Fruit fly (Drosophila melanogaster): ENCODE data around the gene Cox11.

Cox11 gene

dm6 chr2L:5491220-5491619 is 35.5 kb upstream of the Cox11 start (continued):
- no peak for TF ChIP-seq sc (optimal IDR thresholded peaks at IDR 0.05)
- TF ChIP-seq sc (GFP tag; optimal IDR thresholded peaks at IDR 0.05), result no peak
- TF ChIP-seq CG11093 (GFP tag; IDR thresholded peaks at IDR 0.05), result no peak
- TF ChIP-seq corto (GFP tag; optimal IDR thresholded peaks at IDR 0.05), result no peak
- TF ChIP-seq Vsx1 (GFP tag; optimal IDR thresholded peaks at IDR 0.05), result no peak
- peak; percentile 57; the same call in 1 of the 2 replicates for TF ChIP-seq dan (GFP tag; IDR thresholded peaks at IDR 0.05)
- no peak for TF ChIP-seq cad (GFP tag; optimal IDR thresholded peaks at IDR 0.05)
- no peak for TF ChIP-seq CG1602 (GFP tag; optimal IDR thresholded peaks at IDR 0.05)
- TF ChIP-seq CG2129 (GFP tag; IDR thresholded peaks at IDR 0.05; ENCODE audit: partially characterized antibody), result no peak
- no peak for TF ChIP-seq D (optimal IDR thresholded peaks at IDR 0.05)
- peak; percentile 9 for TF ChIP-seq D (GFP tag; optimal IDR thresholded peaks at IDR 0.05)
- TF ChIP-seq CG6175 (GFP tag; IDR thresholded peaks at IDR 0.05), result no peak
- no peak for TF ChIP-seq HLH4C (GFP tag; IDR thresholded peaks at IDR 0.05; ENCODE audit: partially characterized antibody)
- 0 out of 3 replicates have a peak, but pooled peaks have one; percentile 34 for TF ChIP-seq otp (GFP tag; IDR thresholded peaks at IDR 0.05)
- TF ChIP-seq MBD-R2 (GFP tag; IDR thresholded peaks at IDR 0.05), result no peak
- TF ChIP-seq CG3163 (GFP tag; optimal IDR thresholded peaks at IDR 0.05), result no peak
- no peak for TF ChIP-seq Kr (GFP tag; optimal IDR thresholded peaks at IDR 0.05)
- no peak for TF ChIP-seq Max (GFP tag; optimal IDR thresholded peaks at IDR 0.05)
- no peak for TF ChIP-seq hth (optimal IDR thresholded peaks at IDR 0.05)
- no peak for TF ChIP-seq onecut (GFP tag; IDR thresholded peaks at IDR 0.05)
- TF ChIP-seq CG7357 (GFP tag; IDR thresholded peaks at IDR 0.05), result no peak
- TF ChIP-seq Camta (GFP tag; optimal IDR thresholded peaks at IDR 0.05), result no peak
- TF ChIP-seq row (GFP tag; IDR thresholded peaks at IDR 0.05), result peak; percentile 36; the same call in 2 of the 3 replicates
- TF ChIP-seq mirr (GFP tag; optimal IDR thresholded peaks at IDR 0.05), result no peak
- no peak for TF ChIP-seq CG10431 (GFP tag; optimal IDR thresholded peaks at IDR 0.05)
- TF ChIP-seq caup (GFP tag; optimal IDR thresholded peaks at IDR 0.05; ENCODE audit: severe bottlenecking), result no peak
- TF ChIP-seq chif (GFP tag; optimal IDR thresholded peaks at IDR 0.05), result peak in 1 of 2 experiments; percentile 47
- TF ChIP-seq Nf-YA (GFP tag; IDR thresholded peaks at IDR 0.05), result peak; percentile 25; the same call in 1 of the 2 replicates
- no peak for TF ChIP-seq ase (GFP tag; IDR thresholded peaks at IDR 0.05)
- no peak for TF ChIP-seq MTF-1 (GFP tag; optimal IDR thresholded peaks at IDR 0.05; ENCODE audit: borderline replicate concordance)
- TF ChIP-seq Gug (GFP tag; IDR thresholded peaks at IDR 0.05), result no peak
- no peak for TF ChIP-seq E2f2 (GFP tag; IDR thresholded peaks at IDR 0.05)
- no peak for TF ChIP-seq amos (GFP tag; IDR thresholded peaks at IDR 0.05; ENCODE audit: partially characterized antibody)
- no peak for TF ChIP-seq Mad (GFP tag; optimal IDR thresholded peaks at IDR 0.05)
- TF ChIP-seq CG6683 (GFP tag; optimal IDR thresholded peaks at IDR 0.05), result no peak
- TF ChIP-seq unc-4 (GFP tag; IDR thresholded peaks at IDR 0.05; ENCODE audit: partially characterized antibody), result no peak
- TF ChIP-seq CG12219 (GFP tag; optimal IDR thresholded peaks at IDR 0.05), result peak; percentile 4
- TF ChIP-seq HLH54F (GFP tag; optimal IDR thresholded peaks at IDR 0.05), result no peak
- no peak for TF ChIP-seq crc (GFP tag; optimal IDR thresholded peaks at IDR 0.05)
- no peak for TF ChIP-seq CG13296 (GFP tag; optimal IDR thresholded peaks at IDR 0.05)
- TF ChIP-seq ara (GFP tag; IDR thresholded peaks at IDR 0.05), result peak; percentile 41; the same call in 1 of the 2 replicates
- peak; percentile 15 for TF ChIP-seq CG10267 (tag; optimal IDR thresholded peaks at IDR 0.05)
- no peak for TF ChIP-seq gcm (GFP tag; optimal IDR thresholded peaks at IDR 0.05)
- no peak for TF ChIP-seq sens-2 (GFP tag; IDR thresholded peaks at IDR 0.05)
- no peak for TF ChIP-seq slou (GFP tag; optimal IDR thresholded peaks at IDR 0.05)
- no peak for TF ChIP-seq CG15514 (GFP tag; optimal IDR thresholded peaks at IDR 0.05)
- no peak for TF ChIP-seq pan (optimal IDR thresholded peaks at IDR 0.05)
- no peak for TF ChIP-seq pan (GFP tag; optimal IDR thresholded peaks at IDR 0.05 in 1 of 2, IDR thresholded peaks at IDR 0.05 in 1 of 2)
- no peak for TF ChIP-seq zf30C (GFP tag; optimal IDR thresholded peaks at IDR 0.05)
- no peak for TF ChIP-seq Sin3A (optimal IDR thresholded peaks at IDR 0.05)
- TF ChIP-seq vfl (GFP tag; optimal IDR thresholded peaks at IDR 0.05), result no peak
- TF ChIP-seq CG8359 (GFP tag; optimal IDR thresholded peaks at IDR 0.05; ENCODE audit: borderline replicate concordance), result no peak
- no peak for TF ChIP-seq CG9215 (GFP tag; IDR thresholded peaks at IDR 0.05)

Measured in whole organism, embryonic.